Worm (Caenorhabditis elegans) whole organism, L1 larva: ENCODE data around the gene str-60.
A peak's percentile ranks its signal among the peaks of the same experiment; 100 is the strongest.

ENCODE experiments used
- F16B12.6 ChIP-seq: fragments of 150-350 bp; optimal IDR thresholded peaks from 2 replicates; lab custom pipeline; 2014; ENCODE audit warnings: missing biosample characterization, missing genetic modification characterization
- Y116A8C.19 ChIP-seq: sonication (generic microtip); optimal IDR thresholded peaks from 2 replicates; lab custom pipeline; 2016; ENCODE audit warnings: missing compliant biosample characterization, missing genetic modification characterization, borderline replicate concordance
- aly-2 ChIP-seq: fragments of 150-350 bp; optimal IDR thresholded peaks from 2 replicates; lab custom pipeline; 2014; ENCODE audit warnings: missing biosample characterization, missing genetic modification characterization
- ama-1 ChIP-seq: fragments of 150-350 bp; optimal IDR thresholded peaks from 2 replicates; lab custom pipeline; 2014
- ceh-90 ChIP-seq: sonication (generic microtip); optimal IDR thresholded peaks from 2 replicates; lab custom pipeline; 2016; ENCODE audit warnings: missing genetic modification characterization, missing compliant biosample characterization
- efl-1 ChIP-seq, 4 experiments: fragments of 150-350 bp; optimal IDR thresholded peaks in 3 of 4; peaks in 1 of 4; 1 replicate in 1 of 4; 2 replicates in 3 of 4; lab custom pipeline; 2014; ENCODE audit warnings: missing biosample characterization in 2 of 4, missing genetic modification characterization in 2 of 4, missing genetic modification reagents in 2 of 4
- elt-2 ChIP-seq: sonication (generic microtip); optimal IDR thresholded peaks from 2 replicates; lab custom pipeline; 2016; ENCODE audit warnings: missing genetic modification characterization, mild to moderate bottlenecking, inconsistent platforms, missing compliant biosample characterization, missing genetic modification reagents
- elt-3 ChIP-seq, 6 experiments: fragments of 150-350 bp in 1 of 6; sonication (generic microtip); optimal IDR thresholded peaks; 2 replicates each; lab custom pipeline; 2017 to 2018; ENCODE audit warnings: missing biosample characterization in 6 of 6, missing genetic modification characterization in 6 of 6, inconsistent platforms in 1 of 6
- ets-5 ChIP-seq: fragments of 200-800 bp; sonication (Bioruptor generic); IDR thresholded peaks from 2 replicates; pipeline ENCODE4 v1.3.6; 2022; ENCODE audit warnings: missing genetic modification characterization, missing compliant biosample characterization
- fkh-10 ChIP-seq: sonication (generic microtip); optimal IDR thresholded peaks from 2 replicates; lab custom pipeline; 2017; ENCODE audit warnings: missing biosample characterization, missing genetic modification reagents, missing genetic modification characterization
- fkh-8 ChIP-seq: sonication (generic microtip); optimal IDR thresholded peaks from 2 replicates; lab custom pipeline; 2016; ENCODE audit warnings: mild to moderate bottlenecking, missing genetic modification characterization, missing compliant biosample characterization
- fos-1 ChIP-seq: fragments of 150-350 bp; optimal IDR thresholded peaks from 2 replicates; lab custom pipeline; 2014; ENCODE audit warnings: missing biosample characterization, missing genetic modification characterization
- grh-1 ChIP-seq: fragments of 200-800 bp; sonication (Bioruptor generic); IDR thresholded peaks from 2 replicates; pipeline ENCODE4 v1.3.6; 2022; ENCODE audit warnings: missing genetic modification reagents, missing genetic modification characterization, missing compliant biosample characterization
- hlh-17 ChIP-seq: fragments of 200-800 bp; sonication (Bioruptor generic); optimal IDR thresholded peaks from 2 replicates; lab custom pipeline; 2018; ENCODE audit warnings: missing genetic modification characterization, mild to moderate bottlenecking, missing compliant biosample characterization, moderate library complexity, borderline replicate concordance
- hlh-4 ChIP-seq: sonication (generic microtip); optimal IDR thresholded peaks from 2 replicates; lab custom pipeline; 2016; ENCODE audit warnings: mild to moderate bottlenecking, missing genetic modification characterization, missing compliant biosample characterization
- irx-1 ChIP-seq: sonication (generic microtip); optimal IDR thresholded peaks from 2 replicates; lab custom pipeline; 2016; ENCODE audit warnings: missing genetic modification characterization, missing compliant biosample characterization
- jun-1 ChIP-seq: fragments of 150-350 bp; optimal IDR thresholded peaks from 2 replicates; lab custom pipeline; 2014; ENCODE audit warnings: missing biosample characterization, missing genetic modification reagents, missing genetic modification characterization
- lin-13 ChIP-seq: fragments of 150-350 bp; optimal IDR thresholded peaks from 2 replicates; lab custom pipeline; 2014; ENCODE audit warnings: missing biosample characterization, missing genetic modification reagents, missing genetic modification characterization
- lin-35 ChIP-seq, 2 experiments: fragments of 150-350 bp; optimal IDR thresholded peaks; 2 replicates each; lab custom pipeline; 2014; ENCODE audit warnings: missing biosample characterization in 2 of 2, missing genetic modification characterization in 2 of 2, missing genetic modification reagents in 2 of 2
- lin-39 ChIP-seq: fragments of 150-350 bp; optimal IDR thresholded peaks from 2 replicates; lab custom pipeline; 2014; ENCODE audit warnings: missing biosample characterization, missing genetic modification reagents, missing genetic modification characterization
- lir-3 ChIP-seq: sonication (generic microtip); optimal IDR thresholded peaks from 2 replicates; lab custom pipeline; 2016; ENCODE audit warnings: mild to moderate bottlenecking, missing genetic modification characterization, moderate library complexity, missing compliant biosample characterization; ENCODE audit not compliant: poor library complexity
- lsy-2 ChIP-seq, 2 experiments: fragments of 150-350 bp; optimal IDR thresholded peaks; 2 replicates each; lab custom pipeline; 2014; ENCODE audit warnings: missing biosample characterization in 2 of 2, missing genetic modification characterization in 2 of 2
- mab-9 ChIP-seq: fragments of 200-800 bp; sonication (Bioruptor generic); IDR thresholded peaks from 2 replicates; pipeline ENCODE4 v1.3.6; 2022; ENCODE audit warnings: missing genetic modification reagents, missing genetic modification characterization, missing compliant biosample characterization
- mef-2 ChIP-seq: fragments of 150-350 bp; optimal IDR thresholded peaks from 2 replicates; lab custom pipeline; 2014; ENCODE audit warnings: missing biosample characterization, missing genetic modification characterization
- nhr-28 ChIP-seq: fragments of 150-350 bp; optimal IDR thresholded peaks from 2 replicates; lab custom pipeline; 2014; ENCODE audit warnings: missing biosample characterization, missing genetic modification characterization
- nhr-47 ChIP-seq: sonication (generic microtip); optimal IDR thresholded peaks from 2 replicates; lab custom pipeline; 2016; ENCODE audit warnings: mild to moderate bottlenecking, missing genetic modification characterization, moderate library complexity, missing compliant biosample characterization
- nhr-71 ChIP-seq: sonication (generic microtip); optimal IDR thresholded peaks from 2 replicates; lab custom pipeline; 2016; ENCODE audit warnings: mild to moderate bottlenecking, missing genetic modification characterization, moderate library complexity, missing compliant biosample characterization
- nhr-77 ChIP-seq: fragments of 150-350 bp; optimal IDR thresholded peaks from 2 replicates; lab custom pipeline; 2014; ENCODE audit warnings: missing biosample characterization, missing genetic modification characterization
- nhr-84 ChIP-seq: sonication (generic microtip); optimal IDR thresholded peaks from 2 replicates; lab custom pipeline; 2017; ENCODE audit warnings: missing biosample characterization, missing genetic modification characterization
- pax-3 ChIP-seq: fragments of 200-800 bp; sonication (Bioruptor generic); optimal IDR thresholded peaks from 2 replicates; lab custom pipeline; 2018; ENCODE audit warnings: mild to moderate bottlenecking, missing genetic modification characterization, moderate library complexity, missing compliant biosample characterization
- pqm-1 ChIP-seq: sonication (generic microtip); optimal IDR thresholded peaks from 3 replicates; lab custom pipeline; 2017; ENCODE audit warnings: missing biosample characterization, missing genetic modification characterization
- rnt-1 ChIP-seq: sonication (generic microtip); optimal IDR thresholded peaks from 2 replicates; lab custom pipeline; 2016; ENCODE audit warnings: mild to moderate bottlenecking, missing genetic modification characterization, moderate library complexity, missing compliant biosample characterization
- snpc-4 ChIP-seq: fragments of 150-350 bp; optimal IDR thresholded peaks from 2 replicates; lab custom pipeline; 2014; ENCODE audit warnings: missing biosample characterization, missing genetic modification characterization
- sup-37 ChIP-seq: fragments of 200-800 bp; sonication (Bioruptor generic); optimal IDR thresholded peaks from 2 replicates; lab custom pipeline; 2018; ENCODE audit warnings: mild to moderate bottlenecking, missing genetic modification characterization, missing compliant biosample characterization
- tbx-2 ChIP-seq: sonication (generic microtip); optimal IDR thresholded peaks from 2 replicates; lab custom pipeline; 2016; ENCODE audit warnings: missing genetic modification characterization, missing compliant biosample characterization
- tlp-1 ChIP-seq: fragments of 150-350 bp; optimal IDR thresholded peaks from 2 replicates; lab custom pipeline; 2014; ENCODE audit warnings: missing biosample characterization, missing genetic modification characterization
- unc-130 ChIP-seq: fragments of 150-350 bp; optimal IDR thresholded peaks from 2 replicates; lab custom pipeline; 2017; ENCODE audit warnings: missing biosample characterization, missing genetic modification characterization, inconsistent platforms
- unc-62 ChIP-seq: fragments of 150-350 bp; optimal IDR thresholded peaks from 2 replicates; lab custom pipeline; 2014; ENCODE audit warnings: missing biosample characterization, missing genetic modification reagents, missing genetic modification characterization
- unc-86 ChIP-seq: sonication (generic microtip); optimal IDR thresholded peaks from 2 replicates; lab custom pipeline; 2016; ENCODE audit warnings: missing genetic modification characterization, missing compliant biosample characterization
- zag-1 ChIP-seq: fragments of 150-350 bp; optimal IDR thresholded peaks from 2 replicates; lab custom pipeline; 2014; ENCODE audit warnings: missing biosample characterization, missing genetic modification characterization
- zip-4 ChIP-seq: fragments of 200-800 bp; sonication (Bioruptor generic); optimal IDR thresholded peaks from 2 replicates; lab custom pipeline; 2018; ENCODE audit warnings: mild to moderate bottlenecking, missing genetic modification characterization, moderate library complexity, missing compliant biosample characterization
- ztf-11 ChIP-seq, 2 experiments: sonication (generic microtip); optimal IDR thresholded peaks; 2 replicates each; lab custom pipeline; 2016 to 2017; ENCODE audit warnings: missing genetic modification characterization in 2 of 2, missing biosample characterization in 1 of 2, missing compliant biosample characterization in 1 of 2
- ztf-4 ChIP-seq: fragments of 150-350 bp; optimal IDR thresholded peaks from 2 replicates; lab custom pipeline; 2014; ENCODE audit warnings: missing biosample characterization, missing genetic modification characterization

The str-60 gene

ce11 chrV:15915919-15916318 lies 18.1 kb downstream of the str-60 start, which contains the start of gene gst-38:
Gene gst-38, minus strand, starts transcription at chrV:15916070.
- TF ChIP-seq lin-39 (tag; lab: Kevin White, UChicago) (no peak), snpc-4 (tag; lab: Kevin White, UChicago) (no peak), nhr-28 (tag; lab: Kevin White, UChicago) (no peak), efl-1 (optimal IDR thresholded peaks at IDR 0.05; lab: Kevin White, UChicago) (no peak), efl-1 (GFP tag; optimal IDR thresholded peaks at IDR 0.05 in 1 of 2; lab: Kevin White, UChicago) (no peak), elt-2 (tag; lab: Kevin White, UChicago) (peak; percentile 85), sup-37 (GFP tag; lab: Kevin White, UChicago) (no peak), mab-9 (no peak)

DNA sequence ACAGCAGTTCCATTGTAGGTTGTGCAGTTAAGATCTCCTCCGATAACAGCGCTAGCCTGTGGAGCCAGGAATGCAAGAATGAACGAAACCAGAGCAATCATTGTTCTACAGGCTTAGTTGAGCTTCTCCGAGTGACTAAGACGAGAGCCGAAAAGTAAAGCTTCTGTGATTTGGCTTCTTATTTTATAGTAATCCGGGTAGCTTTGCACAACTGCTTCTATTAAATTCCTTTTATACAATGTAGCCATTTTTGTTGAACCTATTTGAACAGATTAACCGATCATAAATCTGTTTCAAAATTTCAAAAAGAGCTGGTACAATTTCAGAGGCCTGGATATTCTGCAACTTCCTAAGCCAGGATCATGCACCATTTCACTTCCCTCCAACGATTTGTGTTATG lies 19.7 kb downstream of the str-60 start, which contains the start of gene F35E8.9:
F35E8.9 (minus strand) TSS at position 101 of the 400 bp plus-strand sequence.
- TF ChIP-seq fkh-10 (GFP tag; lab: Kevin White, UChicago) (no peak), zag-1 (tag; lab: Kevin White, UChicago) (no peak), ztf-11 (tag; optimal IDR thresholded peaks at IDR 0.05; lab: Kevin White, UChicago) (no peak), unc-130 (tag; lab: Kevin White, UChicago) (no peak), nhr-77 (no peak), pqm-1 (tag; lab: Kevin White, UChicago) (no peak), lin-13 (GFP tag; lab: Kevin White, UChicago) (no peak), nhr-71 (tag; lab: Kevin White, UChicago) (no peak), lir-3 (no peak), nhr-47 (tag; lab: Kevin White, UChicago) (no peak), elt-3 (tag; optimal IDR thresholded peaks at IDR 0.05; lab: Kevin White, UChicago) (no peak), aly-2 (tag; lab: Kevin White, UChicago) (no peak), lin-35 (GFP tag; optimal IDR thresholded peaks at IDR 0.05; lab: Kevin White, UChicago) (no peak), hlh-17 (GFP tag; lab: Kevin White, UChicago) (no peak), lsy-2 (tag; optimal IDR thresholded peaks at IDR 0.05; lab: Kevin White, UChicago) (no peak), irx-1 (no peak), ztf-4 (no peak), mab-9 (no peak), pax-3 (tag; lab: Kevin White, UChicago) (no peak), hlh-4 (tag; lab: Kevin White, UChicago) (no peak)

ce11 chrV:15920273-15920672 lies 22.5 kb downstream of the str-60 start, which contains the start of gene F35E8.10:
Gene F35E8.10, minus strand, starts transcription at chrV:15920373.
- no peak for TF ChIP-seq unc-86
- no peak for TF ChIP-seq sup-37 (GFP tag; lab: Kevin White, UChicago)
- TF ChIP-seq, all 84 proteins: peak for 0

DNA sequence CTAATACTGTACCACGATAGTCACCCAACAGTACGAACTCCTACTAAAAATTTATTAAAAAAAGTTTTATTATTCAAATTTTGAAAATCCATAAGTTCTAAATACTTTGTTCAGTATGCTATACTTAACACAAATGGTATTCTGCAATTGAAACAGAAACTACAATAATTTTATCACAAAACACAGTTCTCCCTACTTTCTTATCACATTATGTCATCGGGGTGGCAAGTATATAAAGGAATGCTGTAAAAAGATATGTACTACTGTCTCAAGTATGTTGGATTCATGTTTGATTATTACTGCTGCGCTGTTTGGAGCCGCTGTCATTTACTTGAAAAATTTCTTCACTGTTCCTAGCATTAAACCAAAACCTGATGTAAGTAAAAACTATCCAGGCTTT lies 23.3 kb downstream of the str-60 start, which contains the start of gene cdr-1:
cdr-1 (plus strand) TSS at position 208 of the 400 bp plus-strand sequence.
- TF ChIP-seq sup-37 (GFP tag; lab: Kevin White, UChicago) (no peak), jun-1 (no peak), elt-3 (tag; optimal IDR thresholded peaks at IDR 0.05; lab: Kevin White, UChicago) (peak in 1 of 6 experiments; percentile 11), efl-1 (optimal IDR thresholded peaks at IDR 0.05; lab: Kevin White, UChicago) (no peak), efl-1 (GFP tag; optimal IDR thresholded peaks at IDR 0.05 in 1 of 2; lab: Kevin White, UChicago) (no peak)

DNA sequence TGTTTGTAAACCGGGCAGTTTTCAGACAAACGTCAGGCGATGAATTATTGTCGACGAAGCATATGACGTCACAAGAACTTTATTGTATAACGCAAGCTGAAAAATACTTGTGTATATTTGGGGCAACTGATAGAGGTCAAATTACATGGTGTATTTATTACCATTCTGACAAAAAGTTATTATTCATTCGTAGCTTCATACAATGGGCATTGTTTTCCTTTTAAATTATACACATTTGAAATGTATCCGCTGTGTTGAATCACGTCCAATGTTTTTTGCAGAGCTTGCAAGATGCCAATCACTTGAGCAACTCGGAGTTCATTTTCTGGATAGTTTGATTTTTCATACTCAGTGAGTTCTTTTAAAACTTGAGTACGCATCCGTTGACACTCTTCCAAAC lies 25.2 kb downstream of the str-60 start, which contains the start of gene F35E8.13:
F35E8.13 (plus strand) TSS at position 301 of the 400 bp plus-strand sequence.
- TF ChIP-seq lir-3, result no peak
- no peak for TF ChIP-seq ets-5 (GFP tag; lab: Robert Waterston, UW)
- no peak for TF ChIP-seq unc-62 (GFP tag; lab: Kevin White, UChicago)
- no peak for TF ChIP-seq mef-2 (tag; lab: Kevin White, UChicago)
- no peak for TF ChIP-seq fos-1
- no peak for TF ChIP-seq zag-1 (tag; lab: Kevin White, UChicago)
- TF ChIP-seq rnt-1 (tag; lab: Kevin White, UChicago), result no peak
- no peak for TF ChIP-seq zip-4 (GFP tag; lab: Kevin White, UChicago)
- no peak for TF ChIP-seq elt-3 (tag; optimal IDR thresholded peaks at IDR 0.05; lab: Kevin White, UChicago)
- TF ChIP-seq tbx-2 (tag; lab: Kevin White, UChicago), result no peak
- no peak for TF ChIP-seq grh-1
- TF ChIP-seq jun-1, result no peak
- TF ChIP-seq ceh-90 (tag; lab: Kevin White, UChicago), result no peak
- TF ChIP-seq Y116A8C.19 (tag; lab: Kevin White, UChicago), result no peak
- TF ChIP-seq fkh-8 (tag; lab: Kevin White, UChicago), result no peak
- no peak for TF ChIP-seq tlp-1 (tag; lab: Kevin White, UChicago)
- no peak for TF ChIP-seq ama-1
- no peak for TF ChIP-seq F16B12.6 (tag; lab: Kevin White, UChicago)
- no peak for TF ChIP-seq nhr-84 (tag; lab: Kevin White, UChicago)
- no peak for TF ChIP-seq sup-37 (GFP tag; lab: Kevin White, UChicago)
- TF ChIP-seq, all 84 proteins: peak for 0
